Fruit fly (Drosophila melanogaster): ENCODE data around the gene RpL36A.
A peak's percentile ranks its signal among the peaks of the same experiment; 100 is the strongest.

Gene RpL36A

dm6 chr2L:8081640-8082485 is 39.2 kb upstream of the RpL36A start (continued):
- TF ChIP-seq ac (GFP tag; optimal IDR thresholded peaks at IDR 0.05) = peak; percentile 45
- no peak for TF ChIP-seq CG17568 (GFP tag; optimal IDR thresholded peaks at IDR 0.05)
- TF ChIP-seq Scr (GFP tag; IDR thresholded peaks at IDR 0.05; ENCODE audit: partially characterized antibody) = 0 out of 2 replicates have a peak, but pooled peaks have one; percentile 35
- TF ChIP-seq croc (GFP tag; conservative IDR thresholded peaks at IDR 0.05) = peak; percentile 74
- peak; percentile 45 for TF ChIP-seq CG3281 (GFP tag; optimal IDR thresholded peaks at IDR 0.05)
- peak; percentile 68 for TF ChIP-seq CG11247 (GFP tag; IDR thresholded peaks at IDR 0.05)
- TF ChIP-seq Hr39 (optimal IDR thresholded peaks at IDR 0.05) = no peak
- no peak for TF ChIP-seq vnd (GFP tag; IDR thresholded peaks at IDR 0.05; ENCODE audit: partially characterized antibody)
- TF ChIP-seq Lpt (GFP tag; optimal IDR thresholded peaks at IDR 0.05) = no peak
- TF ChIP-seq ATbp (GFP tag; optimal IDR thresholded peaks at IDR 0.05) = peak; percentile 81
- peak; percentile 26 for TF ChIP-seq zfh2 (GFP tag; optimal IDR thresholded peaks at IDR 0.05)
- TF ChIP-seq CG5953 (GFP tag; IDR thresholded peaks at IDR 0.05) = peak; percentile 80; the same call in 1 of the 2 replicates
- peak; percentile 87 for TF ChIP-seq esg (GFP tag; conservative IDR thresholded peaks at IDR 0.05)
- peak; percentile 47 for TF ChIP-seq psq (GFP tag; optimal IDR thresholded peaks at IDR 0.05)
- peak; percentile 86 for TF ChIP-seq grau (tag; optimal IDR thresholded peaks at IDR 0.05)
- peak; percentile 87 for TF ChIP-seq sisA (GFP tag; IDR thresholded peaks at IDR 0.05)
- TF ChIP-seq CG13775 (GFP tag; optimal IDR thresholded peaks at IDR 0.05) = peak; percentile 87
- no peak for TF ChIP-seq pita (GFP tag; optimal IDR thresholded peaks at IDR 0.05)
- no peak for TF ChIP-seq bab2 (GFP tag; optimal IDR thresholded peaks at IDR 0.05)
- TF ChIP-seq CG2712 (tag; optimal IDR thresholded peaks at IDR 0.05) = peak; percentile 92
- TF ChIP-seq Camta (GFP tag; optimal IDR thresholded peaks at IDR 0.05) = peak; percentile 13
- TF ChIP-seq gro (GFP tag; optimal IDR thresholded peaks at IDR 0.05) = no peak
- peak; percentile 61 for TF ChIP-seq CG14014 (GFP tag; IDR thresholded peaks at IDR 0.05)
- TF ChIP-seq CG2678 (tag; optimal IDR thresholded peaks at IDR 0.05) = no peak
- TF ChIP-seq CG14050 (GFP tag; IDR thresholded peaks at IDR 0.05) = peak; percentile 74
- TF ChIP-seq org-1 (GFP tag; optimal IDR thresholded peaks at IDR 0.05) = peak; percentile 73
- TF ChIP-seq tgo (GFP tag; IDR thresholded peaks at IDR 0.05) = peak; percentile 92
- TF ChIP-seq chn (GFP tag; optimal IDR thresholded peaks at IDR 0.05) = peak; percentile 26
- peak; percentile 91 for TF ChIP-seq CG11504 (tag; optimal IDR thresholded peaks at IDR 0.05)
- TF ChIP-seq CG15514 (GFP tag; optimal IDR thresholded peaks at IDR 0.05) = no peak
- TF ChIP-seq CG18619 (GFP tag; optimal IDR thresholded peaks at IDR 0.05) = peak; percentile 82
- TF ChIP-seq CG7271 (tag; optimal IDR thresholded peaks at IDR 0.05) = peak; percentile 79
- peak; percentile 48; the same call in 1 of the 2 replicates for TF ChIP-seq CG43689 (GFP tag; IDR thresholded peaks at IDR 0.05)
- peak; percentile 54 for TF ChIP-seq Max (GFP tag; optimal IDR thresholded peaks at IDR 0.05)
- TF ChIP-seq CG17829 (tag; optimal IDR thresholded peaks at IDR 0.05) = peak; percentile 90
- TF ChIP-seq CG1602 (GFP tag; optimal IDR thresholded peaks at IDR 0.05) = peak; percentile 84
- TF ChIP-seq mam (GFP tag; optimal IDR thresholded peaks at IDR 0.05) = peak; percentile 33
- peak; percentile 87 for TF ChIP-seq wor (GFP tag; IDR thresholded peaks at IDR 0.05)
- TF ChIP-seq NK7.1 (GFP tag; optimal IDR thresholded peaks at IDR 0.05) = no peak
- peak; percentile 72 for TF ChIP-seq Nf-YB (GFP tag; optimal IDR thresholded peaks at IDR 0.05)
- TF ChIP-seq CG30020 (tag; optimal IDR thresholded peaks at IDR 0.05) = peak; percentile 51
- no peak for TF ChIP-seq Dip3 (GFP tag; optimal IDR thresholded peaks at IDR 0.05)
- TF ChIP-seq Hmr (GFP tag; optimal IDR thresholded peaks at IDR 0.05) = peak; percentile 88
- TF ChIP-seq CG6854 (GFP tag; optimal IDR thresholded peaks at IDR 0.05) = peak; percentile 41
- TF ChIP-seq ci (GFP tag; IDR thresholded peaks at IDR 0.05) = peak; percentile 88
- peak; percentile 58 for TF ChIP-seq CG10543 (GFP tag; optimal IDR thresholded peaks at IDR 0.05)
- no peak for TF ChIP-seq CG34224 (GFP tag; IDR thresholded peaks at IDR 0.05; ENCODE audit: partially characterized antibody)
- peak; percentile 46 for TF ChIP-seq kay (GFP tag; optimal IDR thresholded peaks at IDR 0.05)
- TF ChIP-seq Mrtf (GFP tag; IDR thresholded peaks at IDR 0.05) = peak; percentile 76; the same call in 1 of the 3 replicates
